Fruit fly (Drosophila melanogaster) whole organism, adult: ENCODE measurements around the gene CG13102.

ENCODE experiments used
- CG12768 ChIP-seq: fragments of 200-800 bp; sonication (Bioruptor generic); optimal IDR thresholded peaks from 2 replicates; lab custom pipeline; 2017; ENCODE audit warnings: missing biosample characterization, missing genetic modification characterization, mild to moderate bottlenecking, moderate library complexity, missing genetic modification reagents
- CG1620 ChIP-seq: fragments of 200-800 bp; sonication (Bioruptor generic); optimal IDR thresholded peaks from 2 replicates; lab custom pipeline; 2016; ENCODE audit warnings: missing biosample characterization, missing genetic modification characterization
- CG33017 ChIP-seq: fragments of 200-800 bp; sonication (Bioruptor generic); optimal IDR thresholded peaks from 2 replicates; lab custom pipeline; 2018; ENCODE audit warnings: missing biosample characterization, mild to moderate bottlenecking, missing genetic modification characterization, moderate library complexity
- CG5204 ChIP-seq: fragments of 200-800 bp; sonication (Bioruptor generic); optimal IDR thresholded peaks from 2 replicates; lab custom pipeline; 2016; ENCODE audit warnings: missing biosample characterization, missing genetic modification characterization
- CG7101 ChIP-seq: fragments of 200-800 bp; sonication (Bioruptor generic); optimal IDR thresholded peaks from 2 replicates; lab custom pipeline; 2018; ENCODE audit warnings: missing biosample characterization, mild to moderate bottlenecking, missing genetic modification characterization, moderate library complexity
- Hr96 ChIP-seq: fragments of 200-800 bp; sonication (Bioruptor generic); optimal IDR thresholded peaks from 2 replicates; lab custom pipeline; 2016; ENCODE audit warnings: missing biosample characterization, missing genetic modification characterization
- bab1 ChIP-seq: fragments of 200-800 bp; sonication (Bioruptor generic); optimal IDR thresholded peaks from 3 replicates; lab custom pipeline; 2019; ENCODE audit warnings: missing biosample characterization, mild to moderate bottlenecking, missing genetic modification characterization, moderate library complexity
- kay ChIP-seq: fragments of 200-800 bp; sonication (Bioruptor generic); peaks from one replicate; lab custom pipeline; 2016; ENCODE audit warnings: missing biosample characterization, missing genetic modification characterization, borderline replicate concordance
- tj ChIP-seq: fragments of 200-800 bp; sonication (Bioruptor generic); optimal IDR thresholded peaks from 3 replicates; lab custom pipeline; 2017; ENCODE audit warnings: missing biosample characterization, mild to moderate bottlenecking, missing genetic modification characterization, moderate library complexity

- no peak for TF ChIP-seq bab1 (GFP tag; lab: Kevin White, UChicago)
- TF ChIP-seq CG1620 = no peak
- TF ChIP-seq CG33017 (tag; lab: Kevin White, UChicago) = no peak
- no peak for TF ChIP-seq tj (GFP tag; lab: Kevin White, UChicago)
- no peak for TF ChIP-seq CG7101 (tag; lab: Kevin White, UChicago)
- no peak for TF ChIP-seq CG5204 (GFP tag; lab: Kevin White, UChicago)
- no peak for TF ChIP-seq CG12768
- no peak for TF ChIP-seq Hr96 (GFP tag; lab: Kevin White, UChicago)
- no peak for TF ChIP-seq kay (GFP tag; lab: Kevin White, UChicago)
Measured at dm6 chr2L:9031736-9032135, 19.7 kb downstream of the CG13102 start, which contains the start of gene CG9582.
